Worm (Caenorhabditis elegans): ENCODE measurements around the gene nta-1.

The nta-1 gene

DNA sequence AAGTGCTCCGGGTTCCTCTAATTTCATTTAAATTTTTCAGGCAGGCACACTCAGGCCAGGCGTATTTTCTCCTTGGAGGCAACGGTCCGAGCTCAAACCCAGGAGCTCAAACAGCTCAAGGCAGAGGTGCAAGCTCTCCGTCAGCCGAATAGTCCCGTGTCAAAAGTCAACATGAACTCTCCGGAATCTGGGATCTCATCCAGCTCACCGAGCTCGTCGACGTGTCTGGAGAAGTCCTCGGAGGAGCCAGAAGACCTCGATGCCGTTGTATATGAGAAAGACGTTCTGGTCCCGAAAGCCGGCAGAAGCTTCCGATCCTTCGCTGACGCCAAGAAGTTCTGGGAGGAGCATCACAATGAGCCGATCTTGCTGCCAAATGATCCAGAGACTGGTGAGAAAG, 42.1 kb upstream of the nta-1 start:
- TF ChIP-seq daf-12 (tag; optimal IDR thresholded peaks at IDR 0.05) = no peak
- no peak for TF ChIP-seq fkh-2 (tag; optimal IDR thresholded peaks at IDR 0.05)
- TF ChIP-seq nhr-23 (tag; optimal IDR thresholded peaks at IDR 0.05) = no peak
- TF ChIP-seq nhr-28 (tag; optimal IDR thresholded peaks at IDR 0.05) = no peak
- no peak for TF ChIP-seq eor-1 (tag; optimal IDR thresholded peaks at IDR 0.05)
- no peak for TF ChIP-seq tbx-2 (tag; optimal IDR thresholded peaks at IDR 0.05)
- TF ChIP-seq ztf-4 (tag; optimal IDR thresholded peaks at IDR 0.05) = no peak
- no peak for TF ChIP-seq ceh-16 (tag; optimal IDR thresholded peaks at IDR 0.05)
- TF ChIP-seq hmg-11 (tag; optimal IDR thresholded peaks at IDR 0.05) = no peak
- no peak for TF ChIP-seq elt-2 (tag; optimal IDR thresholded peaks at IDR 0.05)
- TF ChIP-seq ceh-28 (tag; optimal IDR thresholded peaks at IDR 0.05) = no peak
- TF ChIP-seq mdl-1 (tag; optimal IDR thresholded peaks at IDR 0.05) = no peak
- TF ChIP-seq skn-1 (tag; optimal IDR thresholded peaks at IDR 0.05) = no peak
- no peak for TF ChIP-seq ztf-11 (tag; optimal IDR thresholded peaks at IDR 0.05)
- no peak for TF ChIP-seq unc-62 (GFP tag; optimal IDR thresholded peaks at IDR 0.05)
- TF ChIP-seq nhr-77 (tag; optimal IDR thresholded peaks at IDR 0.05) = no peak
- no peak for TF ChIP-seq lsy-12 (tag; optimal IDR thresholded peaks at IDR 0.05)
- no peak for TF ChIP-seq egl-5 (tag; optimal IDR thresholded peaks at IDR 0.05)
- no peak for TF ChIP-seq sea-2 (GFP tag; optimal IDR thresholded peaks at IDR 0.05)

DNA sequence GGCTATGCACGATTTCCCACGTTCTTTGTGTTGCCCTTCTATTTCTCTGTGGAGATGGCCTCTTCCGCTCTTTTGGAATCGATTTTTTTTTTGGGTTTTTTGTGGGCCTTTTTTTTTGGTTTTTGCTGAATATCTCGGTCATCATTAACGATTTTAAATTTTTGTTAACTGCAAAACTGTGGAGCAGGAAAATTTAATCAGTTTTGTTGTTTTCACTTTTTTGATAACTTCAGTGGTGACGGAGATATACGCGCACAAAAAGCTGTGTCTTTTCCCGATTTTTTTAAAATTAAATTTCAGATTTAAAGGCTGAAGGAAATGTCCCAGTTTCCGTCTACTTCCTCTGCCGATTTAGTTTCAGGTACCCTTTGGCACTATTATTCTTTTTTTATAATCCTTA, 41.6 kb upstream of the nta-1 start, which contains the start of gene T24E12.1:
Gene T24E12.1, plus strand, starts transcription at position 301 of the 400 bp plus-strand sequence.
- no peak for TF ChIP-seq egl-5 (tag; optimal IDR thresholded peaks at IDR 0.05)

DNA sequence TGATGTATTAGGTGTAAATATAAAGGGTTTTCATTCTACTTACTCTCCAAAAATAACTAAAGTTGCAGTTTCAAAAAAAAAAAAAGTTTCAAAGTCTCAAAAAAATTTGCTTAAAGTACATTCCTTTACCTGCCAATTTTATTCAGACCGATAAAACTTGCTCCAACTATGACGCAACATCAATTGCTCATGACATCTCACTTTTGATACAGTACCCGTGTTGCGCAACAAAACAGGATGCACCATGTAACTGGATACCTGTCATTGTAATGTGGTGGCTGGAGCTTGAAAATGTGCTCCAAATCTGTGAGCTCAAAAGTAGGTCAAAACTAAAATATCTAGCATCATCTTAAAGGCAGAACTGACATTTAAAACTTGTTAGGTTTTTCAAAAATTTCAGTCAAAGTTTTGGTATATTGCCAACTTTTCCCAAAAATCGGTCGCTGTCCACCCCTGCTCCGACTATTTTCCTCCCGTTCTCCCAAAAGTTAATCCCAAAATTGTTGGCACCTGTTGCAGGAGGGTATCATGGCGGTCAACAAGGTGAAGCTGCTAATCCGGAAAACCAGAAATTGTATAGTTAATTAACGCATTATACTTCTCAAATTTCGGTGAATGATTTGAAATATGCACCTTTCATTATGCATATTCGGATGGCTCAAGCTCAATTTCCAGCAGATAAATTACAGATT, 38.8 kb upstream of the nta-1 start, which contains the start of gene T24E12.2:
Gene T24E12.2, plus strand, starts transcription at position 642 of the 692 bp plus-strand sequence.
- no peak for TF ChIP-seq lin-39 (tag; optimal IDR thresholded peaks at IDR 0.05)
- no peak for TF ChIP-seq eor-1 (tag; optimal IDR thresholded peaks at IDR 0.05)
- no peak for TF ChIP-seq jun-1 (tag; optimal IDR thresholded peaks at IDR 0.05)
- TF ChIP-seq lin-15B (tag; optimal IDR thresholded peaks at IDR 0.05) = no peak
- TF ChIP-seq ceh-28 (tag; optimal IDR thresholded peaks at IDR 0.05) = no peak
- no peak for TF ChIP-seq ceh-16 (tag; optimal IDR thresholded peaks at IDR 0.05)

DNA sequence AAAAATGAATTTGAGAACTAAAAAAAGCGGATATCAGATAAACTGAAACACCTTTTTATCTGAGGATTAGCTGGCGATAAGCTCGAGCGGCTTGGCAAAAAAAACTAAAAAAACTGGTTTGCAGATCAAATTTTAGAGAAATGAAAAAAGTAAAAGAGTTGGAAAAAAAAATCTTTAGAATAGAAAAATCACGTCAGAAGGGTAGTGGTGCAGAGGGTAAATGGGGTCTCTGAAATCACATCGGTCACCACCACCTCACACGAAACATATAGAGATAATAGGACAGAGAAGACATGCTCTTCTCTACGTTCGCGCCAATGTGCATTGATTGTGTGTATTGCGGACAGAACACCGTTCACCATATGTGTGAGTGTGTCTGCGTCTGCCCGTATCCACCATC, 37.6 kb upstream of the nta-1 start:
- TF ChIP-seq daf-12 (tag; optimal IDR thresholded peaks at IDR 0.05) (no peak), snpc-4 (tag; optimal IDR thresholded peaks at IDR 0.05) (no peak), elt-2 (tag; optimal IDR thresholded peaks at IDR 0.05) (no peak), lin-39 (tag; optimal IDR thresholded peaks at IDR 0.05) (no peak), lin-15B (tag; optimal IDR thresholded peaks at IDR 0.05) (no peak), jun-1 (tag; optimal IDR thresholded peaks at IDR 0.05) (no peak), elt-1 (tag; optimal IDR thresholded peaks at IDR 0.05) (no peak), elt-3 (tag; optimal IDR thresholded peaks at IDR 0.05) (no peak), nfya-1 (tag; optimal IDR thresholded peaks at IDR 0.05; ENCODE audit: insufficient read depth) (no peak)

DNA sequence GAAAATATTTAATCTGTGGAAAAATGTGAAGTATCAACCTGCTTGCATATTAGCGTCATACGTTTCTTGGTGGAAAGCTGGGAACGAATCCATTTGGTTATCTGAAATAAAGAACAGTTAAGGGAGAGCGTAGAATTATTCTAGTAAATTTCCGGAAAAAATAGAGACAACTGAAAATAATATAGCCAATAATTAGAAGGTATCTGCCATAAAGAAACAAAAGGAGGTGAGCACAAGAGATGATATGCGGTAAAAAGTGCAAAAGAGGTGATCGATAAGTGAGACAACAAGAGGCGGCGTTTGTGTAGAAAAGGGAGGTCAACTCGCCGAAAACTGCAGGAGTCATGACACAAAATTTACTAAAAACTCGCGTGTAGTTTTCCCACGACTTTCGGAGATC, 35.8 kb upstream of the nta-1 start, which contains the start of gene T24E12.11:
Gene T24E12.11, minus strand, starts transcription at position 101 of the 400 bp plus-strand sequence.
- TF ChIP-seq ztf-4 (tag; optimal IDR thresholded peaks at IDR 0.05) = no peak
- TF ChIP-seq lin-39 (tag; optimal IDR thresholded peaks at IDR 0.05) = no peak
- TF ChIP-seq mml-1 (tag; optimal IDR thresholded peaks at IDR 0.05) = no peak
- TF ChIP-seq fkh-10 (GFP tag; optimal IDR thresholded peaks at IDR 0.05) = no peak
- no peak for TF ChIP-seq egl-5 (tag; optimal IDR thresholded peaks at IDR 0.05)
- no peak for TF ChIP-seq zag-1 (tag; optimal IDR thresholded peaks at IDR 0.05)
- TF ChIP-seq elt-2 (tag; optimal IDR thresholded peaks at IDR 0.05) = no peak
- no peak for TF ChIP-seq nhr-23 (tag; optimal IDR thresholded peaks at IDR 0.05)

DNA sequence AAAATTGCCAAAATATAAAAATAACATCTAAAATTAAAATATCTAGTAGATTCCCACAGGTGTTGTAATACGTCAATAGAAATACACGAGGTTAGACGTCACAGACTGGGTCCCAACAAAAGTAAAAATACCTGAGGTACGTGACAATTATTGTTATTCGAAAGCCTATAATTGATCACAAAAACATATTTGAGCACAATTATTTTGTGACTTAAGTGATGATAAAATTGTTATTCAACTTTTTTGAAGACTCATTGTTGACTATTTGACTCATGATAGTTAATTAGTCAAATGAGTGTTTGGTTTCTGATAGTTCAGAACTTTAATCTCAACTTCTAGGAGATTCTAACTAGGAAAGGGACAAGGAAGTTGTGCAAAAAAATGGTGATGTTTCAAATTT, 34.2 kb upstream of the nta-1 start:
- TF ChIP-seq tbx-2 (tag; optimal IDR thresholded peaks at IDR 0.05) = no peak
- no peak for TF ChIP-seq nhr-237 (tag; optimal IDR thresholded peaks at IDR 0.05)
- no peak for TF ChIP-seq pqm-1 (tag; optimal IDR thresholded peaks at IDR 0.05)
- TF ChIP-seq fkh-10 (GFP tag; optimal IDR thresholded peaks at IDR 0.05) = no peak
- no peak for TF ChIP-seq nhr-25 (tag; optimal IDR thresholded peaks at IDR 0.05)
- no peak for TF ChIP-seq sea-2 (GFP tag; optimal IDR thresholded peaks at IDR 0.05)
- no peak for TF ChIP-seq mdl-1 (tag; optimal IDR thresholded peaks at IDR 0.05)
- no peak for TF ChIP-seq fos-1 (tag; optimal IDR thresholded peaks at IDR 0.05)
- TF ChIP-seq lin-39 (tag; optimal IDR thresholded peaks at IDR 0.05) = no peak
- no peak for TF ChIP-seq unc-39 (tag; optimal IDR thresholded peaks at IDR 0.05)
- TF ChIP-seq ama-1 (optimal IDR thresholded peaks at IDR 0.05) = no peak
- no peak for TF ChIP-seq ceh-16 (tag; optimal IDR thresholded peaks at IDR 0.05)
- no peak for TF ChIP-seq zag-1 (tag; optimal IDR thresholded peaks at IDR 0.05)
- no peak for TF ChIP-seq ceh-28 (tag; optimal IDR thresholded peaks at IDR 0.05)
- TF ChIP-seq mml-1 (tag; optimal IDR thresholded peaks at IDR 0.05) = no peak

Measured in whole organism, L3 larva.